Worm (Caenorhabditis elegans): ENCODE results near the gene ral-1.

DNA sequence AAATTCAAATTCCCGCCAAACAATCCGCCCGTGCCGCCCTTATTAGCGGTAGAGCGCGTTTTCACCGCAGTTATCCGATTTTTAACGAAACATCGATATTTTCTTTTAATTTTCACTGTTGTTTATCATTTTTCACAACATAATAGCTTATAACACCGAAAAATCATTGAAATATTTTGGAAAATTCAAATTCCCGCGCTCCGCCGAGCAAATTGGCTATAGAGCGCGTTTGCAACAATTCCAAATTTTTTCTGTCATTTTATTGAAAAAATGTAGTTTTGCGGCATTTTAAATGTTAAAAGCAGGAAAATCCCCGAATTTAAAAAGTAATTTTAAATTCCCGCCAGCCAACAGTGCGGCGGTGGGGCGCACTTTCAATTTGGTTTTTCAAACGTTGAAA, 1.4 kb upstream of the ral-1 start:
- no peak for TF ChIP-seq nhr-76 (tag; optimal IDR thresholded peaks at IDR 0.05)
- TF ChIP-seq R02D3.7 (tag; optimal IDR thresholded peaks at IDR 0.05) = no peak
- no peak for TF ChIP-seq ztf-4 (tag; optimal IDR thresholded peaks at IDR 0.05)
- no peak for TF ChIP-seq egl-5 (tag; optimal IDR thresholded peaks at IDR 0.05)
- TF ChIP-seq ama-1 (optimal IDR thresholded peaks at IDR 0.05) = no peak
- TF ChIP-seq fkh-2 (tag; optimal IDR thresholded peaks at IDR 0.05) = no peak
- TF ChIP-seq nhr-28 (tag; optimal IDR thresholded peaks at IDR 0.05) = no peak
- no peak for TF ChIP-seq nhr-43 (tag; optimal IDR thresholded peaks at IDR 0.05; ENCODE audit: poor library complexity, severe bottlenecking)
